Worm (Caenorhabditis elegans) whole organism, early embryonic: ENCODE measurements around the gene fbxb-92.

Experiments used
- B0310.2 ChIP-seq: sonication (generic microtip); optimal IDR thresholded peaks from 2 replicates; lab custom pipeline; 2016; ENCODE audit warnings: mild to moderate bottlenecking, missing genetic modification characterization, missing compliant biosample characterization
- F13C5.2 ChIP-seq: sonication (generic microtip); optimal IDR thresholded peaks from 2 replicates; lab custom pipeline; 2017; ENCODE audit warnings: mild to moderate bottlenecking, missing genetic modification characterization, inconsistent platforms, missing compliant biosample characterization
- aly-1 ChIP-seq: sonication (generic microtip); optimal IDR thresholded peaks from 2 replicates; lab custom pipeline; 2016; ENCODE audit warnings: missing genetic modification characterization, missing compliant biosample characterization
- ama-1 ChIP-seq: fragments of 150-350 bp; optimal IDR thresholded peaks from 2 replicates; lab custom pipeline; 2014
- ceh-13 ChIP-seq: fragments of 200-800 bp; sonication (Bioruptor generic); optimal IDR thresholded peaks from 2 replicates; lab custom pipeline; 2018; ENCODE audit warnings: mild to moderate bottlenecking, missing genetic modification characterization, missing compliant biosample characterization
- ceh-36 ChIP-seq: sonication (generic microtip); optimal IDR thresholded peaks from 2 replicates; lab custom pipeline; 2016; ENCODE audit warnings: missing genetic modification characterization, inconsistent platforms, missing compliant biosample characterization
- ets-7 ChIP-seq: sonication (generic microtip); optimal IDR thresholded peaks from 2 replicates; lab custom pipeline; 2016; ENCODE audit warnings: missing genotype, missing genetic modification characterization, missing compliant biosample characterization
- flt-1 ChIP-seq: fragments of 200-800 bp; sonication (Bioruptor generic); IDR thresholded peaks from 2 replicates; pipeline ENCODE4 v1.3.6; 2022; ENCODE audit warnings: missing genetic modification characterization, missing compliant biosample characterization
- hmbx-1 ChIP-seq: sonication (generic microtip); optimal IDR thresholded peaks from 2 replicates; lab custom pipeline; 2016; ENCODE audit warnings: mild to moderate bottlenecking, missing genetic modification characterization, missing compliant biosample characterization
- hmg-4 ChIP-seq: fragments of 200-800 bp; sonication (Bioruptor generic); optimal IDR thresholded peaks from 2 replicates; lab custom pipeline; 2018; ENCODE audit warnings: mild to moderate bottlenecking, missing genetic modification characterization, missing compliant biosample characterization
- hnd-1 ChIP-seq: sonication (generic microtip); optimal IDR thresholded peaks from 2 replicates; lab custom pipeline; 2016; ENCODE audit warnings: missing genetic modification characterization, missing compliant biosample characterization
- pes-1 ChIP-seq: fragments of 200-800 bp; sonication (Bioruptor generic); IDR thresholded peaks from 2 replicates; pipeline ENCODE4 v1.3.6; 2022; ENCODE audit warnings: missing genetic modification reagents, missing genetic modification characterization, missing compliant biosample characterization
- scrt-1 ChIP-seq: fragments of 200-800 bp; sonication (Bioruptor generic); IDR thresholded peaks from 2 replicates; pipeline ENCODE4 v1.3.6; 2022; ENCODE audit warnings: missing genetic modification characterization, missing compliant biosample characterization
- sea-1 ChIP-seq: fragments of 200-800 bp; sonication (Bioruptor generic); conservative IDR thresholded peaks from 2 replicates; pipeline ENCODE4 v1.3.6; 2022; ENCODE audit warnings: missing genetic modification characterization, missing compliant biosample characterization
- tbx-11 ChIP-seq: fragments of 200-800 bp; sonication (Bioruptor generic); IDR thresholded peaks from 2 replicates; pipeline ENCODE4 v1.3.6; 2022; ENCODE audit warnings: missing genetic modification characterization, missing compliant biosample characterization
- tbx-37 ChIP-seq: fragments of 200-800 bp; sonication (Bioruptor generic); conservative IDR thresholded peaks from 2 replicates; pipeline ENCODE4 v1.3.6; 2022; ENCODE audit warnings: missing genetic modification reagents, missing genetic modification characterization, missing compliant biosample characterization
- tra-4 ChIP-seq: sonication (generic microtip); optimal IDR thresholded peaks from 2 replicates; lab custom pipeline; 2017; ENCODE audit warnings: missing genetic modification characterization, missing compliant biosample characterization

The fbxb-92 gene

ce11 chrII:3785257-3785656 is 38.0 kb upstream of the fbxb-92 start, which contains the start of gene T24E12.1:
T24E12.1 (plus strand) TSS chrII:3785557.
- TF ChIP-seq hmg-4 (GFP tag; lab: Kevin White, UChicago) (no peak), pes-1 (no peak), sea-1 (GFP tag; lab: Robert Waterston, UW) (no peak), ama-1 (lab: Kevin White, UChicago) (no peak), B0310.2 (tag; lab: Kevin White, UChicago) (no peak), ceh-36 (no peak), ets-7 (no peak), flt-1 (GFP tag; lab: Robert Waterston, UW) (no peak), hnd-1 (tag; lab: Kevin White, UChicago) (no peak), ceh-13 (GFP tag; lab: Kevin White, UChicago) (no peak), tra-4 (tag; lab: Kevin White, UChicago) (no peak)

ce11 chrII:3782309-3783000 is 35.1 kb upstream of the fbxb-92 start, which contains the start of gene T24E12.2:
T24E12.2 (plus strand) TSS chrII:3782950.
- no peak for TF ChIP-seq aly-1
- no peak for TF ChIP-seq hmg-4 (GFP tag; lab: Kevin White, UChicago)
- no peak for TF ChIP-seq ama-1 (lab: Kevin White, UChicago)
- no peak for TF ChIP-seq ceh-13 (GFP tag; lab: Kevin White, UChicago)

- TF ChIP-seq tra-4 (tag; lab: Kevin White, UChicago) = no peak
- no peak for TF ChIP-seq F13C5.2
- no peak for TF ChIP-seq aly-1
- no peak for TF ChIP-seq sea-1 (GFP tag; lab: Robert Waterston, UW)
- no peak for TF ChIP-seq ceh-36
- TF ChIP-seq ceh-13 (GFP tag; lab: Kevin White, UChicago) = no peak
- no peak for TF ChIP-seq B0310.2 (tag; lab: Kevin White, UChicago)
These were observed 33.9 kb upstream of the fbxb-92 start for ce11 chrII:3781238-3781637.

- TF ChIP-seq scrt-1 (GFP tag; lab: Robert Waterston, UW) = no peak
- TF ChIP-seq ets-7 = no peak
- no peak for TF ChIP-seq pes-1
- TF ChIP-seq ceh-36 = no peak
- no peak for TF ChIP-seq tra-4 (tag; lab: Kevin White, UChicago)
- no peak for TF ChIP-seq aly-1
- TF ChIP-seq hmbx-1 (tag; lab: Kevin White, UChicago) = no peak
- TF ChIP-seq tbx-11 (GFP tag; lab: Robert Waterston, UW) = no peak
- TF ChIP-seq hnd-1 (tag; lab: Kevin White, UChicago) = no peak
- no peak for TF ChIP-seq hmg-4 (GFP tag; lab: Kevin White, UChicago)
- no peak for TF ChIP-seq flt-1 (GFP tag; lab: Robert Waterston, UW)
These were observed 32.2 kb upstream of the fbxb-92 start, which contains the start of gene T24E12.11 for ce11 chrII:3779463-3779862. T24E12.11 (minus strand) TSS chrII:3779563.

ce11 chrII:3777802-3778201 is 30.5 kb upstream of the fbxb-92 start:
- no peak for TF ChIP-seq ama-1 (lab: Kevin White, UChicago)
- TF ChIP-seq aly-1 = no peak
- TF ChIP-seq tbx-37 = no peak
- TF ChIP-seq hmg-4 (GFP tag; lab: Kevin White, UChicago) = no peak
- TF ChIP-seq sea-1 (GFP tag; lab: Robert Waterston, UW) = no peak
- TF ChIP-seq F13C5.2 = no peak
- no peak for TF ChIP-seq flt-1 (GFP tag; lab: Robert Waterston, UW)
- no peak for TF ChIP-seq tbx-11 (GFP tag; lab: Robert Waterston, UW)
- TF ChIP-seq tra-4 (tag; lab: Kevin White, UChicago) = no peak
- TF ChIP-seq scrt-1 (GFP tag; lab: Robert Waterston, UW) = no peak
- no peak for TF ChIP-seq hnd-1 (tag; lab: Kevin White, UChicago)
- no peak for TF ChIP-seq ets-7
- no peak for TF ChIP-seq hmbx-1 (tag; lab: Kevin White, UChicago)
- TF ChIP-seq pes-1 = no peak
- TF ChIP-seq B0310.2 (tag; lab: Kevin White, UChicago) = no peak
- no peak for TF ChIP-seq ceh-36
- TF ChIP-seq ceh-13 (GFP tag; lab: Kevin White, UChicago) = no peak

ce11 chrII:3775719-3776118 is 28.4 kb upstream of the fbxb-92 start, which contains the start of gene T24E12.3:
T24E12.3 (plus strand) TSS chrII:3776019.
- no peak for TF ChIP-seq tbx-11 (GFP tag; lab: Robert Waterston, UW)

ce11 chrII:3773130-3773529 is 25.8 kb upstream of the fbxb-92 start, which contains the start of gene T24E12.10:
T24E12.10 (minus strand) TSS chrII:3773230.
- TF ChIP-seq ceh-13 (GFP tag; lab: Kevin White, UChicago) (no peak), F13C5.2 (no peak), flt-1 (GFP tag; lab: Robert Waterston, UW) (no peak), hmbx-1 (tag; lab: Kevin White, UChicago) (no peak), aly-1 (no peak), tra-4 (tag; lab: Kevin White, UChicago) (no peak), tbx-11 (GFP tag; lab: Robert Waterston, UW) (no peak), hnd-1 (tag; lab: Kevin White, UChicago) (no peak), ets-7 (no peak), scrt-1 (GFP tag; lab: Robert Waterston, UW) (no peak)

ce11 chrII:3771640-3772039 is 24.3 kb upstream of the fbxb-92 start:
- TF ChIP-seq aly-1 (no peak), ets-7 (no peak), F13C5.2 (no peak), scrt-1 (GFP tag; lab: Robert Waterston, UW) (no peak), ceh-13 (GFP tag; lab: Kevin White, UChicago) (no peak), tbx-11 (GFP tag; lab: Robert Waterston, UW) (no peak), hnd-1 (tag; lab: Kevin White, UChicago) (no peak), flt-1 (GFP tag; lab: Robert Waterston, UW) (no peak), B0310.2 (tag; lab: Kevin White, UChicago) (no peak), ama-1 (lab: Kevin White, UChicago) (no peak)
